Fruit fly (Drosophila melanogaster) whole organism, embryonic: ENCODE results near the gene Rich.

Experiments
- CG10959 ChIP-seq: fragments of 200-800 bp; sonication (Bioruptor generic); IDR thresholded peaks from 2 replicates; pipeline ENCODE4 v1.3.6; 2022; ENCODE audit warnings: missing biosample characterization, missing genetic modification characterization
- CG12391 ChIP-seq: fragments of 200-800 bp; sonication (Bioruptor generic); optimal IDR thresholded peaks from 3 replicates; lab custom pipeline; 2018; ENCODE audit warnings: missing biosample characterization, mild to moderate bottlenecking, missing genetic modification characterization, moderate library complexity
- CG14965 ChIP-seq: fragments of 200-800 bp; sonication (Bioruptor generic); optimal IDR thresholded peaks from 2 replicates; lab custom pipeline; 2016; ENCODE audit warnings: missing biosample characterization, missing genetic modification characterization, borderline replicate concordance
- CG1602 ChIP-seq: fragments of 200-800 bp; sonication (Bioruptor generic); optimal IDR thresholded peaks from 3 replicates; lab custom pipeline; 2016; ENCODE audit warnings: missing biosample characterization, missing genetic modification characterization
- CG16813 ChIP-seq: fragments of 200-800 bp; sonication (Bioruptor generic); IDR thresholded peaks from 3 replicates; pipeline ENCODE4 v1.3.6; 2022; ENCODE audit warnings: missing biosample characterization, missing genetic modification characterization; ENCODE audit not compliant: partially characterized antibody
- CG17361 ChIP-seq: fragments of 200-800 bp; sonication (Bioruptor generic); IDR thresholded peaks from 3 replicates; pipeline ENCODE4 v1.3.6; 2022; ENCODE audit warnings: missing biosample characterization, missing genetic modification characterization
- CG2678 ChIP-seq: fragments of 200-800 bp; sonication (Bioruptor generic); optimal IDR thresholded peaks from 3 replicates; lab custom pipeline; 2019; ENCODE audit warnings: missing biosample characterization, mild to moderate bottlenecking, missing genetic modification characterization, moderate library complexity
- CG30431 ChIP-seq: fragments of 200-800 bp; sonication (Bioruptor generic); optimal IDR thresholded peaks from 2 replicates; lab custom pipeline; 2017; ENCODE audit warnings: missing biosample characterization, missing genetic modification characterization
- CG31388 ChIP-seq: fragments of 200-800 bp; sonication (Bioruptor generic); optimal IDR thresholded peaks from 2 replicates; lab custom pipeline; 2016; ENCODE audit warnings: missing biosample characterization, missing genetic modification characterization
- CG4282 ChIP-seq: fragments of 200-800 bp; sonication (Bioruptor generic); optimal IDR thresholded peaks from 2 replicates; lab custom pipeline; 2016; ENCODE audit warnings: missing biosample characterization, missing genetic modification characterization
- CG6254 ChIP-seq: fragments of 200-800 bp; sonication (Bioruptor generic); optimal IDR thresholded peaks from 3 replicates; lab custom pipeline; 2017; ENCODE audit warnings: mild to moderate bottlenecking, missing biosample characterization, missing genetic modification reagents, missing genetic modification characterization
- CG7745 ChIP-seq: fragments of 200-800 bp; sonication (Bioruptor generic); optimal IDR thresholded peaks from 2 replicates; lab custom pipeline; 2018; ENCODE audit warnings: missing biosample characterization, mild to moderate bottlenecking, missing genetic modification characterization, moderate library complexity
- CG8281 ChIP-seq: fragments of 200-800 bp; sonication (Bioruptor generic); optimal IDR thresholded peaks from 2 replicates; lab custom pipeline; 2018; ENCODE audit warnings: missing biosample characterization, mild to moderate bottlenecking, missing genetic modification characterization, moderate library complexity
- CTCF ChIP-seq: fragments of 200-800 bp; sonication (Bioruptor generic); optimal IDR thresholded peaks from 2 replicates; lab custom pipeline; 2017; ENCODE audit warnings: missing biosample characterization, mild to moderate bottlenecking, missing genetic modification characterization, moderate library complexity
- Ets65A ChIP-seq: fragments of 200-800 bp; sonication (Bioruptor generic); peaks from one replicate; lab custom pipeline; 2016; ENCODE audit warnings: missing biosample characterization, missing genetic modification characterization
- Hr39 ChIP-seq: fragments of >200 bp; optimal IDR thresholded peaks from 2 replicates; lab custom pipeline; 2017
- Hr51 ChIP-seq, 2 experiments: fragments of 200-800 bp; sonication (Bioruptor generic); optimal IDR thresholded peaks; 2 replicates in 1 of 2; 3 replicates in 1 of 2; lab custom pipeline; 2016 to 2018; ENCODE audit warnings: missing biosample characterization in 2 of 2, missing genetic modification characterization in 2 of 2, mild to moderate bottlenecking in 1 of 2, moderate library complexity in 1 of 2
- MESR4 ChIP-seq: fragments of 200-800 bp; sonication (Bioruptor generic); optimal IDR thresholded peaks from 2 replicates; lab custom pipeline; 2018; ENCODE audit warnings: missing biosample characterization, mild to moderate bottlenecking, missing genetic modification characterization, moderate library complexity
- Spps ChIP-seq: fragments of 200-800 bp; sonication (Bioruptor generic); optimal IDR thresholded peaks from 2 replicates; lab custom pipeline; 2018; ENCODE audit warnings: missing biosample characterization, mild to moderate bottlenecking, missing genetic modification characterization
- Taf1 ChIP-seq: fragments of 200-800 bp; sonication (Bioruptor generic); IDR thresholded peaks from 2 replicates; pipeline ENCODE4 v1.3.6; 2022; ENCODE audit warnings: missing biosample characterization, missing genetic modification characterization
- chm ChIP-seq: fragments of 200-800 bp; sonication (Bioruptor generic); IDR thresholded peaks from 2 replicates; pipeline ENCODE4 v1.3.6; 2022; ENCODE audit warnings: missing biosample characterization, missing genetic modification characterization
- ci ChIP-seq: fragments of 200-800 bp; sonication (Bioruptor generic); IDR thresholded peaks from 3 replicates; pipeline ENCODE4 v1.3.6; 2022; ENCODE audit warnings: missing biosample characterization, missing genetic modification characterization
- crol ChIP-seq: fragments of 200-800 bp; sonication (Bioruptor generic); IDR thresholded peaks from 2 replicates; pipeline ENCODE4 v1.3.6; 2022; ENCODE audit warnings: missing biosample characterization, missing genetic modification characterization
- cwo ChIP-seq: fragments of 200-800 bp; sonication (Bioruptor generic); optimal IDR thresholded peaks from 3 replicates; lab custom pipeline; 2017; ENCODE audit warnings: missing biosample characterization, missing genetic modification characterization, mild to moderate bottlenecking, moderate library complexity, missing genetic modification reagents
- da ChIP-seq: fragments of 200-800 bp; sonication (Bioruptor generic); optimal IDR thresholded peaks from 2 replicates; lab custom pipeline; 2016; ENCODE audit warnings: missing biosample characterization, missing genetic modification characterization
- dati ChIP-seq: fragments of 200-800 bp; sonication (Bioruptor generic); IDR thresholded peaks from 2 replicates; pipeline ENCODE4 v1.3.6; 2022; ENCODE audit warnings: missing biosample characterization, missing genetic modification characterization
- dmrt11E ChIP-seq: fragments of 200-800 bp; sonication (Bioruptor generic); optimal IDR thresholded peaks from 3 replicates; lab custom pipeline; 2018; ENCODE audit warnings: missing biosample characterization, mild to moderate bottlenecking, missing genetic modification characterization, moderate library complexity
- fd102C ChIP-seq: fragments of 200-800 bp; sonication (Bioruptor generic); optimal IDR thresholded peaks from 2 replicates; lab custom pipeline; 2018; ENCODE audit warnings: missing biosample characterization, mild to moderate bottlenecking, missing genetic modification characterization, moderate library complexity
- grn ChIP-seq: fragments of 200-800 bp; sonication (Bioruptor generic); optimal IDR thresholded peaks from 3 replicates; lab custom pipeline; 2017; ENCODE audit warnings: missing biosample characterization, missing genetic modification characterization
- h ChIP-seq: fragments of >200 bp; optimal IDR thresholded peaks from 2 replicates; lab custom pipeline; 2017
- hb ChIP-seq: fragments of 200-800 bp; sonication (Bioruptor generic); IDR thresholded peaks from 3 replicates; pipeline ENCODE4 v1.3.6; 2022; ENCODE audit warnings: missing biosample characterization, missing genetic modification characterization; ENCODE audit not compliant: partially characterized antibody
- kah ChIP-seq: fragments of 200-800 bp; sonication (Bioruptor generic); optimal IDR thresholded peaks from 2 replicates; lab custom pipeline; 2018; ENCODE audit warnings: missing biosample characterization, mild to moderate bottlenecking, missing genetic modification characterization
- lola ChIP-seq, 3 experiments: fragments of >200 bp in 2 of 3; fragments of 200-800 bp in 1 of 3; sonication (Bioruptor generic) in 1 of 3; optimal IDR thresholded peaks; 2 replicates each; lab custom pipeline; 2017 to 2019; ENCODE audit warnings: missing biosample characterization in 3 of 3, missing genetic modification characterization in 3 of 3, mild to moderate bottlenecking in 1 of 3, moderate library complexity in 1 of 3
- pb ChIP-seq: fragments of 200-800 bp; sonication (Bioruptor generic); optimal IDR thresholded peaks from 3 replicates; lab custom pipeline; 2016; ENCODE audit warnings: missing biosample characterization, missing genetic modification characterization
- pho ChIP-seq: fragments of 200-800 bp; sonication (Bioruptor generic); optimal IDR thresholded peaks from 2 replicates; lab custom pipeline; 2016; ENCODE audit warnings: missing biosample characterization, missing genetic modification characterization
- pnt ChIP-seq: fragments of 200-800 bp; sonication (Bioruptor generic); optimal IDR thresholded peaks from 3 replicates; lab custom pipeline; 2016; ENCODE audit warnings: missing biosample characterization, missing genetic modification characterization
- prd ChIP-seq, 3 experiments: fragments of >200 bp in 2 of 3; fragments of 200-800 bp in 1 of 3; sonication (Bioruptor generic) in 1 of 3; optimal IDR thresholded peaks in 2 of 3; IDR thresholded peaks in 1 of 3; 2 replicates in 2 of 3; 3 replicates in 1 of 3; pipeline versions ENCODE4 v1.3.6 to Lab custom; 2017 to 2022; ENCODE audit warnings: missing biosample characterization in 1 of 3, missing genetic modification characterization in 1 of 3
- pros ChIP-seq: fragments of 200-800 bp; sonication (Bioruptor generic); optimal IDR thresholded peaks from 3 replicates; lab custom pipeline; 2019; ENCODE audit warnings: missing biosample characterization, mild to moderate bottlenecking, missing genetic modification characterization, moderate library complexity
- sens ChIP-seq: fragments of 200-800 bp; sonication (Bioruptor generic); peaks from one replicate; lab custom pipeline; 2016; ENCODE audit warnings: missing biosample characterization, missing genetic modification characterization
- tin ChIP-seq: fragments of 200-800 bp; sonication (Bioruptor generic); optimal IDR thresholded peaks from 3 replicates; lab custom pipeline; 2016; ENCODE audit warnings: missing biosample characterization, missing genetic modification characterization

Gene Rich

DNA sequence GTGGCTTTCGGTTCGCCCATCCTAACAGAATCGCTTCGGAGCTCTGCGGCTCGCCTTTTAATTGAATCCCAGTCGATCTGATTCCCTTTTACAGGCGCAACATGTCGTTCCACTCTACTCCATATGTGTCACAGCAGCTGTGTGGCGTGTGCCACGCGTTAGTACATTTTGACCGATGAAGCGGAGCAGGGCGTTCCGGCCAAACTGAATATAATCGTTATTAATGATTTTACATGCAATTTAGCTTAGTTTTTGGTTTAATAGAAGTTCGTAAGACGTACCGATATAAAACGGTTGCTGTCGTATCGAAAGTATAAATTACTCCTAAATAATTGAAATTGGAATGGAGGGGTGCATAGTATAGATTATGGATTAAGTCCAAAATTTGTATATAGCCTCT lies 3.8 kb upstream of the Rich start, which contains the start of gene CG11523 (continued):
- TF ChIP-seq da (GFP tag; lab: Kevin White, UChicago) (no peak), Spps (tag; lab: Kevin White, UChicago) (no peak)
- TF ChIP-seq, all 482 proteins: peak for 90

DNA sequence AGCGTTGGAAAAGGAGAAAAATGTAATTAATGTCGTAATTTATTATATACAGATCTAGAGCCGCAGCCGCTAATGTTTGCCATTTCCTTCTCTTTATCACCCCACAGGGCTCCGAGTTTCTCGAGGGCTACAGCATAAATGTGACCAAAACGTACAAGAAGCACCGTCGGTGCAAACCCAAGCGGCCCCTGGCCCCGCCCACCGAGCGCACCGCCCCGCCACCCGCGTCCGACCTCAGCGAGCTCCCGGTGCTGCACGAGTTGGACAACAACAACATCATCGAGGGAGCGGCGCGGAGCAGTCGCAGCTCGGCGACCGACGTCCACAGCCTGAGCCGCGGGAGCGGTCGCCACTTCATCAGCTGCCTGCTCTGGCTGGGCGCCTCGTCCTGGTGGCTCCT lies 20.5 kb downstream of the Rich start:
- TF ChIP-seq pnt (GFP tag; lab: Kevin White, UChicago), result no peak
- peak; percentile 46 for TF ChIP-seq Hr39 (lab: Kevin White, UChicago)
- TF ChIP-seq CG8281 (tag; lab: Kevin White, UChicago), result no peak
- no peak for TF ChIP-seq pb
- no peak for TF ChIP-seq cwo
- no peak for TF ChIP-seq CG16813 (GFP tag; lab: Robert Waterston, UW)
- no peak for TF ChIP-seq pho (GFP tag; lab: Kevin White, UChicago)
- TF ChIP-seq CG17361 (GFP tag; lab: Robert Waterston, UW), result no peak
- no peak for TF ChIP-seq fd102C (GFP tag; lab: Kevin White, UChicago)
- TF ChIP-seq CG31388, result no peak
- no peak for TF ChIP-seq tin (GFP tag; lab: Kevin White, UChicago)
- no peak for TF ChIP-seq lola (GFP tag; optimal IDR thresholded peaks at IDR 0.05; lab: Kevin White, UChicago)
- TF ChIP-seq chm (GFP tag; lab: Robert Waterston, UW), result no peak
- peak; percentile 22; the same call in 1 of the 2 replicates for TF ChIP-seq dati (GFP tag; lab: Robert Waterston, UW)
- TF ChIP-seq CG1602, result no peak
- TF ChIP-seq crol (GFP tag; lab: Robert Waterston, UW), result 0 out of 2 replicates have a peak, but pooled peaks have one; percentile 13

DNA sequence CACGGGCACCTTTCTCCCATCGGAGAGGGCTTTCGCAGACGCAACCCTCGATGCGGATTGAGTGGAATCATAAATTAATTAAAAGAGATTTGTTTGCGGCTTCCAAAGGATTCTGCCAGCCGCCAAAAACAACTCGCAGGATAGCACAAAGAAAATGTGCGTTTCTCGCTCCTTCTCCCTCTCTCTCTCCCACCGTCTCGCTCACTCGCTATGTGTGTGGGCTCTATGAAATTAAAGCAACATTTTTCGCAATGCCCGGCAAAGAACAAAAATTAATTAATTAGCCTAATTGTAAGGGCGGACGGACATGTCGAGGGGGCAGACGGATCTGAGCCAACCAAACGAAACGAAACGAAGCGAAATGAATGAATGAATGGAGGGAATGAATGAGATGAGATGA lies 25.1 kb downstream of the Rich start:
- peak; percentile 45 for TF ChIP-seq pros
- TF ChIP-seq CG4282 (GFP tag; lab: Kevin White, UChicago), result no peak
- TF ChIP-seq Ets65A, result peak; percentile 88
- peak in 1 of 2 experiments; percentile 14 for TF ChIP-seq Hr51 (GFP tag; optimal IDR thresholded peaks at IDR 0.05; lab: Kevin White, UChicago)
- TF ChIP-seq CG7745 (tag; lab: Kevin White, UChicago), result peak; percentile 69
- peak; percentile 33 for TF ChIP-seq sens
- no peak for TF ChIP-seq CG2678 (tag; lab: Kevin White, UChicago)
- TF ChIP-seq kah (GFP tag; lab: Kevin White, UChicago), result no peak
- no peak for TF ChIP-seq grn

dm6 chr3L:22223071-22223470 lies 39.6 kb downstream of the Rich start:
- peak; percentile 88 for TF ChIP-seq CG14965 (GFP tag; lab: Kevin White, UChicago)
- no peak for TF ChIP-seq prd (optimal IDR thresholded peaks at IDR 0.05; lab: Kevin White, UChicago)
- 0 out of 3 replicates have a peak, but pooled peaks have one; percentile 11 for TF ChIP-seq prd (GFP tag; IDR thresholded peaks at IDR 0.05; lab: Robert Waterston, UW)
- no peak for TF ChIP-seq CG10959 (GFP tag; lab: Robert Waterston, UW)
- 0 out of 3 replicates have a peak, but pooled peaks have one; percentile 21 for TF ChIP-seq ci
- TF ChIP-seq h (lab: Kevin White, UChicago), result peak; percentile 31
- no peak for TF ChIP-seq Taf1
- no peak for TF ChIP-seq dmrt11E
- TF ChIP-seq CG6254 (GFP tag; lab: Kevin White, UChicago), result no peak
- TF ChIP-seq CTCF (GFP tag; lab: Kevin White, UChicago), result peak; percentile 85
- TF ChIP-seq MESR4 (GFP tag; lab: Kevin White, UChicago), result no peak
- no peak for TF ChIP-seq CG30431
- TF ChIP-seq CG12391 (tag; lab: Kevin White, UChicago), result no peak
- TF ChIP-seq hb (GFP tag; lab: Robert Waterston, UW), result no peak
- peak; percentile 65 for TF ChIP-seq Ets65A
